Fruit fly (Drosophila melanogaster) whole organism, embryonic: ENCODE data around the gene CG3625.

Source experiments
- Abd-B ChIP-seq: fragments of 200-800 bp; sonication (Bioruptor generic); optimal IDR thresholded peaks from 2 replicates; lab custom pipeline; 2018; ENCODE audit warnings: missing biosample characterization, mild to moderate bottlenecking, missing genetic modification characterization, moderate library complexity
- Adf1 ChIP-seq: fragments of 200-800 bp; sonication (Bioruptor generic); IDR thresholded peaks from 2 replicates; pipeline ENCODE4 v1.3.6; 2022; ENCODE audit warnings: missing biosample characterization, missing genetic modification characterization
- CG10147 ChIP-seq: fragments of 200-800 bp; sonication (Bioruptor generic); optimal IDR thresholded peaks from 2 replicates; lab custom pipeline; 2019; ENCODE audit warnings: missing biosample characterization, mild to moderate bottlenecking, missing genetic modification characterization, moderate library complexity
- CG11723 ChIP-seq: fragments of 200-800 bp; sonication (Bioruptor generic); optimal IDR thresholded peaks from 2 replicates; lab custom pipeline; 2017; ENCODE audit warnings: missing biosample characterization, mild to moderate bottlenecking, missing genetic modification characterization
- CG13123 ChIP-seq: fragments of 200-800 bp; sonication (Bioruptor generic); optimal IDR thresholded peaks from 2 replicates; lab custom pipeline; 2016; ENCODE audit warnings: missing biosample characterization, missing genetic modification characterization
- CG13894 ChIP-seq: fragments of 200-800 bp; sonication (Bioruptor generic); optimal IDR thresholded peaks from 3 replicates; lab custom pipeline; 2018; ENCODE audit warnings: missing biosample characterization, mild to moderate bottlenecking, missing genetic modification characterization, moderate library complexity
- CG14710 ChIP-seq: fragments of 200-800 bp; sonication (Bioruptor generic); optimal IDR thresholded peaks from 3 replicates; lab custom pipeline; 2019; ENCODE audit warnings: missing biosample characterization, mild to moderate bottlenecking, missing genetic modification characterization, moderate library complexity
- CG15696 ChIP-seq: fragments of 200-800 bp; sonication (Bioruptor generic); optimal IDR thresholded peaks from 2 replicates; lab custom pipeline; 2019; ENCODE audit warnings: missing biosample characterization, mild to moderate bottlenecking, missing genetic modification characterization, moderate library complexity
- CG17385 ChIP-seq: fragments of 200-800 bp; sonication (Bioruptor generic); optimal IDR thresholded peaks from 3 replicates; lab custom pipeline; 2018; ENCODE audit warnings: missing biosample characterization, mild to moderate bottlenecking, missing genetic modification characterization
- CG17612 ChIP-seq: fragments of 200-800 bp; sonication (Bioruptor generic); IDR thresholded peaks from 2 replicates; pipeline ENCODE4 v1.3.6; 2022; ENCODE audit warnings: missing biosample characterization, missing genetic modification characterization
- CG1832 ChIP-seq: fragments of 200-800 bp; sonication (Bioruptor generic); optimal IDR thresholded peaks from 2 replicates; lab custom pipeline; 2017; ENCODE audit warnings: missing biosample characterization, mild to moderate bottlenecking, missing genetic modification characterization, inconsistent platforms
- CG2120 ChIP-seq: fragments of 200-800 bp; sonication (Bioruptor generic); optimal IDR thresholded peaks from 3 replicates; lab custom pipeline; 2016; ENCODE audit warnings: missing biosample characterization, missing genetic modification characterization
- CG2875 ChIP-seq: fragments of 200-800 bp; sonication (Bioruptor generic); optimal IDR thresholded peaks from 2 replicates; lab custom pipeline; 2017; ENCODE audit warnings: missing biosample characterization, mild to moderate bottlenecking, missing genetic modification characterization, missing genetic modification reagents
- CG34422 ChIP-seq: fragments of 200-800 bp; sonication (Bioruptor generic); IDR thresholded peaks from 3 replicates; pipeline ENCODE4 v1.3.6; 2022; ENCODE audit warnings: missing biosample characterization, missing genetic modification characterization
- CG4328 ChIP-seq: fragments of 200-800 bp; sonication (Bioruptor generic); optimal IDR thresholded peaks from 3 replicates; lab custom pipeline; 2017; ENCODE audit warnings: missing biosample characterization, missing genetic modification reagents, missing genetic modification characterization
- CG4854 ChIP-seq: fragments of 200-800 bp; sonication (Bioruptor generic); optimal IDR thresholded peaks from 2 replicates; lab custom pipeline; 2016; ENCODE audit warnings: missing biosample characterization, missing genetic modification characterization, inconsistent platforms
- CG6654 ChIP-seq: fragments of 200-800 bp; sonication (Bioruptor generic); optimal IDR thresholded peaks from 2 replicates; lab custom pipeline; 2017; ENCODE audit warnings: missing biosample characterization, mild to moderate bottlenecking, missing genetic modification characterization
- CG7745 ChIP-seq: fragments of 200-800 bp; sonication (Bioruptor generic); optimal IDR thresholded peaks from 2 replicates; lab custom pipeline; 2018; ENCODE audit warnings: missing biosample characterization, mild to moderate bottlenecking, missing genetic modification characterization, moderate library complexity
- CG7786 ChIP-seq: fragments of 200-800 bp; sonication (Bioruptor generic); optimal IDR thresholded peaks from 2 replicates; lab custom pipeline; 2016; ENCODE audit warnings: missing biosample characterization, missing genetic modification characterization
- CG8359 ChIP-seq: fragments of 200-800 bp; sonication (Bioruptor generic); optimal IDR thresholded peaks from 2 replicates; lab custom pipeline; 2017; ENCODE audit warnings: missing biosample characterization, mild to moderate bottlenecking, missing genetic modification characterization, borderline replicate concordance
- CG9727 ChIP-seq: fragments of 200-800 bp; sonication (Bioruptor generic); optimal IDR thresholded peaks from 3 replicates; lab custom pipeline; 2017; ENCODE audit warnings: missing biosample characterization, mild to moderate bottlenecking, missing genetic modification characterization
- CG9797 ChIP-seq: fragments of 200-800 bp; sonication (Bioruptor generic); optimal IDR thresholded peaks from 3 replicates; lab custom pipeline; 2018; ENCODE audit warnings: missing biosample characterization, mild to moderate bottlenecking, missing genetic modification characterization
- CG9817 ChIP-seq: fragments of 200-800 bp; sonication (Bioruptor generic); optimal IDR thresholded peaks from 2 replicates; lab custom pipeline; 2018; ENCODE audit warnings: missing biosample characterization, mild to moderate bottlenecking, missing genetic modification characterization, moderate library complexity
- Dfd ChIP-seq, 2 experiments: fragments of >200 bp; optimal IDR thresholded peaks; 2 replicates each; lab custom pipeline; 2017; ENCODE audit warnings: missing biosample characterization in 2 of 2, missing genetic modification characterization in 2 of 2
- ERR ChIP-seq: fragments of 200-800 bp; sonication (Bioruptor generic); optimal IDR thresholded peaks from 2 replicates; lab custom pipeline; 2016; ENCODE audit warnings: missing biosample characterization, missing genetic modification characterization
- Elba2 ChIP-seq: fragments of 200-800 bp; sonication (Bioruptor generic); optimal IDR thresholded peaks from 3 replicates; lab custom pipeline; 2016; ENCODE audit warnings: missing biosample characterization, missing genetic modification characterization
- Fer2 ChIP-seq: fragments of 200-800 bp; sonication (Bioruptor generic); optimal IDR thresholded peaks from 2 replicates; lab custom pipeline; 2018; ENCODE audit warnings: missing biosample characterization, mild to moderate bottlenecking, missing genetic modification characterization, moderate library complexity
- H15 ChIP-seq: fragments of 200-800 bp; sonication (Bioruptor generic); IDR thresholded peaks from 3 replicates; pipeline ENCODE4 v1.3.6; 2022; ENCODE audit warnings: missing biosample characterization, missing genetic modification characterization
- HLH3B ChIP-seq: fragments of 200-800 bp; sonication (Bioruptor generic); IDR thresholded peaks from 2 replicates; pipeline ENCODE4 v1.3.6; 2022; ENCODE audit warnings: missing biosample characterization, missing genetic modification characterization
- HLH54F ChIP-seq: fragments of 200-800 bp; sonication (Bioruptor generic); optimal IDR thresholded peaks from 3 replicates; lab custom pipeline; 2016; ENCODE audit warnings: missing biosample characterization, missing genetic modification characterization
- HmgD ChIP-seq: fragments of 200-800 bp; sonication (Bioruptor generic); optimal IDR thresholded peaks from 3 replicates; lab custom pipeline; 2016; ENCODE audit warnings: missing biosample characterization, missing genetic modification characterization
- PHDP ChIP-seq: fragments of 200-800 bp; sonication (Bioruptor generic); optimal IDR thresholded peaks from 3 replicates; lab custom pipeline; 2018; ENCODE audit warnings: missing biosample characterization, mild to moderate bottlenecking, missing genetic modification characterization, moderate library complexity
- Pdp1 ChIP-seq, 2 experiments: fragments of 200-800 bp; sonication (Bioruptor generic); optimal IDR thresholded peaks; 3 replicates each; lab custom pipeline; 2016; ENCODE audit warnings: missing biosample characterization in 2 of 2, missing genetic modification characterization in 2 of 2, mild to moderate bottlenecking in 1 of 2, moderate library complexity in 1 of 2
- Rx ChIP-seq: fragments of 200-800 bp; sonication (Bioruptor generic); IDR thresholded peaks from 2 replicates; pipeline ENCODE4 v1.3.6; 2022; ENCODE audit warnings: missing biosample characterization, missing genetic modification characterization
- Taf1 ChIP-seq: fragments of 200-800 bp; sonication (Bioruptor generic); IDR thresholded peaks from 2 replicates; pipeline ENCODE4 v1.3.6; 2022; ENCODE audit warnings: missing biosample characterization, missing genetic modification characterization
- az2 ChIP-seq: fragments of 200-800 bp; sonication (Bioruptor generic); optimal IDR thresholded peaks from 3 replicates; lab custom pipeline; 2016; ENCODE audit warnings: missing biosample characterization, missing genetic modification characterization
- bab2 ChIP-seq: fragments of 200-800 bp; sonication (Bioruptor generic); optimal IDR thresholded peaks from 2 replicates; lab custom pipeline; 2016; ENCODE audit warnings: missing biosample characterization, missing genetic modification characterization
- chm ChIP-seq: fragments of 200-800 bp; sonication (Bioruptor generic); IDR thresholded peaks from 2 replicates; pipeline ENCODE4 v1.3.6; 2022; ENCODE audit warnings: missing biosample characterization, missing genetic modification characterization
- da ChIP-seq: fragments of 200-800 bp; sonication (Bioruptor generic); optimal IDR thresholded peaks from 2 replicates; lab custom pipeline; 2016; ENCODE audit warnings: missing biosample characterization, missing genetic modification characterization
- gem ChIP-seq: fragments of 200-800 bp; sonication (Bioruptor generic); optimal IDR thresholded peaks from 2 replicates; lab custom pipeline; 2019; ENCODE audit warnings: missing biosample characterization, mild to moderate bottlenecking, missing genetic modification characterization, moderate library complexity
- grau ChIP-seq: fragments of 200-800 bp; optimal IDR thresholded peaks from 3 replicates; lab custom pipeline; 2019; ENCODE audit warnings: missing biosample characterization, mild to moderate bottlenecking, missing genetic modification characterization, moderate library complexity
- hbn ChIP-seq: fragments of 200-800 bp; sonication (Bioruptor generic); IDR thresholded peaks from 2 replicates; pipeline ENCODE4 v1.3.6; 2022; ENCODE audit warnings: missing biosample characterization, missing genetic modification characterization; ENCODE audit not compliant: partially characterized antibody
- ind ChIP-seq: fragments of 200-800 bp; sonication (Bioruptor generic); optimal IDR thresholded peaks from 3 replicates; lab custom pipeline; 2016; ENCODE audit warnings: missing biosample characterization, missing genetic modification characterization
- odd ChIP-seq: fragments of 200-800 bp; sonication (Bioruptor generic); optimal IDR thresholded peaks from 2 replicates; lab custom pipeline; 2017; ENCODE audit warnings: missing biosample characterization, mild to moderate bottlenecking, missing genetic modification characterization
- pan ChIP-seq, 4 experiments: fragments of >200 bp in 3 of 4; fragments of 200-800 bp in 1 of 4; sonication (Bioruptor generic) in 1 of 4; optimal IDR thresholded peaks in 3 of 4; IDR thresholded peaks in 1 of 4; 2 replicates each; pipeline versions ENCODE4 v1.3.6 to Lab custom; 2017 to 2022; ENCODE audit warnings: missing biosample characterization in 2 of 4, missing genetic modification characterization in 2 of 4, mixed read lengths in 1 of 4
- peb ChIP-seq: fragments of 200-800 bp; sonication (Bioruptor generic); IDR thresholded peaks from 2 replicates; pipeline ENCODE4 v1.3.6; 2022; ENCODE audit warnings: missing biosample characterization, missing genetic modification characterization
- pnt ChIP-seq: fragments of 200-800 bp; sonication (Bioruptor generic); optimal IDR thresholded peaks from 3 replicates; lab custom pipeline; 2016; ENCODE audit warnings: missing biosample characterization, missing genetic modification characterization
- rib ChIP-seq: fragments of 200-800 bp; sonication (Bioruptor generic); IDR thresholded peaks from 2 replicates; pipeline ENCODE4 v1.3.6; 2022; ENCODE audit warnings: missing biosample characterization, missing genetic modification characterization
- ssp ChIP-seq: fragments of 200-800 bp; sonication (Bioruptor generic); IDR thresholded peaks from 2 replicates; pipeline ENCODE4 v1.3.6; 2022; ENCODE audit warnings: missing biosample characterization, missing genetic modification characterization
- zen2 ChIP-seq: fragments of 200-800 bp; sonication (Bioruptor generic); IDR thresholded peaks from 3 replicates; pipeline ENCODE4 v1.3.6; 2022; ENCODE audit warnings: missing biosample characterization, missing genetic modification characterization; ENCODE audit not compliant: partially characterized antibody
- zfh1 ChIP-seq: fragments of 200-800 bp; sonication (Bioruptor generic); IDR thresholded peaks from 3 replicates; pipeline ENCODE4 v1.3.6; 2022; ENCODE audit warnings: missing biosample characterization, missing genetic modification characterization

Gene CG3625

dm6 chr2L:298285-298644, 6.7 kb upstream of the CG3625 start (continued):
- TF ChIP-seq CG6654 (GFP tag; lab: Kevin White, UChicago) (no peak), pnt (no peak), bab2 (GFP tag; lab: Kevin White, UChicago) (no peak), odd (GFP tag; lab: Kevin White, UChicago) (no peak), grau (tag; lab: Kevin White, UChicago) (no peak), Abd-B (GFP tag; lab: Kevin White, UChicago) (no peak), CG10147 (GFP tag; lab: Kevin White, UChicago) (peak; percentile 9), HmgD (no peak), H15 (GFP tag; lab: Robert Waterston, UW) (no peak), az2 (GFP tag; lab: Kevin White, UChicago) (no peak), chm (0 out of 2 replicates have a peak, but pooled peaks have one; percentile 37), CG13123 (GFP tag; lab: Kevin White, UChicago) (no peak), CG2120 (no peak), Adf1 (no peak; the same call in 1 of the 2 replicates), CG17385 (no peak), CG2875 (GFP tag; lab: Kevin White, UChicago) (no peak), da (GFP tag; lab: Kevin White, UChicago) (no peak), CG7745 (no peak), PHDP (tag; lab: Kevin White, UChicago) (no peak), CG11723 (no peak), Dfd (GFP tag; optimal IDR thresholded peaks at IDR 0.05; lab: Kevin White, UChicago) (no peak), Fer2 (no peak), zfh1 (peak; percentile 54; the same call in 1 of the 3 replicates), peb (GFP tag; lab: Robert Waterston, UW) (no peak), gem (no peak), CG9727 (GFP tag; lab: Kevin White, UChicago) (peak; percentile 86), CG13894 (tag; lab: Kevin White, UChicago) (peak; percentile 65), CG1832 (peak; percentile 91), CG34422 (GFP tag; lab: Robert Waterston, UW) (peak; percentile 54; the same call in 1 of the 3 replicates), pan (optimal IDR thresholded peaks at IDR 0.05; lab: Kevin White, UChicago) (no peak), pan (GFP tag; optimal IDR thresholded peaks at IDR 0.05 in 1 of 2, IDR thresholded peaks at IDR 0.05 in 1 of 2) (no peak), CG7786 (GFP tag; lab: Kevin White, UChicago) (no peak), zen2 (GFP tag; lab: Robert Waterston, UW) (no peak), Rx (GFP tag; lab: Robert Waterston, UW) (no peak), Pdp1 (GFP tag; optimal IDR thresholded peaks at IDR 0.05; lab: Kevin White, UChicago) (peak in 1 of 2 experiments; percentile 33), CG4854 (GFP tag; lab: Kevin White, UChicago) (no peak), ind (GFP tag; lab: Kevin White, UChicago) (no peak), rib (GFP tag; lab: Robert Waterston, UW) (peak; percentile 18; the same call in 1 of the 2 replicates), ssp (GFP tag; lab: Robert Waterston, UW) (no peak), ERR (GFP tag; lab: Kevin White, UChicago) (no peak), CG9817 (no peak), CG15696 (no peak), CG14710 (tag; lab: Kevin White, UChicago) (no peak), Elba2 (no peak), hbn (GFP tag; lab: Robert Waterston, UW) (no peak), CG17612 (no peak), Taf1 (GFP tag; lab: Robert Waterston, UW) (no peak), CG9797 (GFP tag; lab: Kevin White, UChicago) (no peak), CG4328 (GFP tag; lab: Kevin White, UChicago) (no peak), HLH54F (GFP tag; lab: Kevin White, UChicago) (no peak), HLH3B (GFP tag; lab: Robert Waterston, UW) (no peak), CG8359 (GFP tag; lab: Kevin White, UChicago) (no peak)
